Worm (Caenorhabditis elegans): ENCODE measurements around the gene pdf-1.

Gene pdf-1

ce11 chrIII:6869996-6870395 lies 42.3 kb downstream of the pdf-1 start, which contains the start of gene K04C2.8:
K04C2.8 (plus strand) TSS chrIII:6870296.
- TF ChIP-seq B0310.2 (tag; optimal IDR thresholded peaks at IDR 0.05) (no peak), ets-7 (tag; optimal IDR thresholded peaks at IDR 0.05) (no peak), tra-4 (tag; optimal IDR thresholded peaks at IDR 0.05) (no peak), ceh-13 (GFP tag; optimal IDR thresholded peaks at IDR 0.05) (no peak), hnd-1 (tag; optimal IDR thresholded peaks at IDR 0.05) (no peak), flt-1 (GFP tag; IDR thresholded peaks at IDR 0.05) (no peak), pes-1 (GFP tag; IDR thresholded peaks at IDR 0.05) (no peak), scrt-1 (GFP tag; IDR thresholded peaks at IDR 0.05) (no peak), F13C5.2 (tag; optimal IDR thresholded peaks at IDR 0.05) (no peak), tbx-11 (GFP tag; IDR thresholded peaks at IDR 0.05) (no peak), ama-1 (optimal IDR thresholded peaks at IDR 0.05) (no peak), sea-1 (GFP tag; conservative IDR thresholded peaks at IDR 0.05) (no peak), hmg-4 (GFP tag; optimal IDR thresholded peaks at IDR 0.05) (no peak), tbx-37 (GFP tag; conservative IDR thresholded peaks at IDR 0.05) (no peak)

ce11 chrIII:6869268-6869667 lies 43.0 kb downstream of the pdf-1 start, which contains the start of the genes cra-1 and kbp-1:
cra-1 (minus strand) TSS chrIII:6869460.
kbp-1 (plus strand) TSS chrIII:6869633.
- TF ChIP-seq flt-1 (GFP tag; IDR thresholded peaks at IDR 0.05) (no peak), F13C5.2 (tag; optimal IDR thresholded peaks at IDR 0.05) (peak; percentile 20)

ce11 chrIII:6863901-6864300 lies 48.4 kb downstream of the pdf-1 start, which contains the start of gene sma-3:
sma-3 (minus strand) TSS chrIII:6863968.
- no peak for TF ChIP-seq tra-4 (tag; optimal IDR thresholded peaks at IDR 0.05)
- no peak for TF ChIP-seq hnd-1 (tag; optimal IDR thresholded peaks at IDR 0.05)
- TF ChIP-seq ceh-13 (GFP tag; optimal IDR thresholded peaks at IDR 0.05) = no peak
- no peak for TF ChIP-seq tbx-11 (GFP tag; IDR thresholded peaks at IDR 0.05)
- no peak for TF ChIP-seq hmg-4 (GFP tag; optimal IDR thresholded peaks at IDR 0.05)
- no peak for TF ChIP-seq ets-7 (tag; optimal IDR thresholded peaks at IDR 0.05)
- no peak for TF ChIP-seq ceh-36 (tag; optimal IDR thresholded peaks at IDR 0.05)
- TF ChIP-seq tbx-37 (GFP tag; conservative IDR thresholded peaks at IDR 0.05) = no peak
- TF ChIP-seq sea-1 (GFP tag; conservative IDR thresholded peaks at IDR 0.05) = no peak
- no peak for TF ChIP-seq pes-1 (GFP tag; IDR thresholded peaks at IDR 0.05)
- no peak for TF ChIP-seq ama-1 (optimal IDR thresholded peaks at IDR 0.05)
- TF ChIP-seq B0310.2 (tag; optimal IDR thresholded peaks at IDR 0.05) = no peak
- TF ChIP-seq hmbx-1 (tag; optimal IDR thresholded peaks at IDR 0.05) = no peak
- TF ChIP-seq flt-1 (GFP tag; IDR thresholded peaks at IDR 0.05) = no peak
